Worm (Caenorhabditis elegans) whole organism, young adult: ENCODE results near the gene actl-1.

Experiments used
- ama-1 ChIP-seq, 3 experiments: fragments of 150-350 bp in 1 of 3; sonication (generic microtip) in 2 of 3; optimal IDR thresholded peaks; 2 replicates each; lab custom pipeline; 2014 to 2018; ENCODE audit warnings: missing biosample characterization in 2 of 3, missing genetic modification characterization in 2 of 3, missing genetic modification reagents in 2 of 3
- athp-1 ChIP-seq: sonication (generic microtip); optimal IDR thresholded peaks from 2 replicates; lab custom pipeline; 2017; ENCODE audit warnings: mild to moderate bottlenecking, missing genetic modification characterization, missing compliant biosample characterization
- gei-17 ChIP-seq: fragments of 200-800 bp; sonication (Bioruptor generic); optimal IDR thresholded peaks from 2 replicates; lab custom pipeline; 2018; ENCODE audit warnings: mild to moderate bottlenecking, missing genetic modification characterization, missing compliant biosample characterization
- pha-4 ChIP-seq: fragments of 150-350 bp; sonication (generic microtip); optimal IDR thresholded peaks from 2 replicates; lab custom pipeline; 2014; ENCODE audit warnings: missing biosample characterization, missing genetic modification reagents, missing genetic modification characterization
- rcor-1 ChIP-seq: fragments of 200-800 bp; sonication (Bioruptor generic); IDR thresholded peaks from 2 replicates; pipeline ENCODE4 v1.3.6; 2022; ENCODE audit warnings: missing genetic modification reagents, missing genetic modification characterization, missing compliant biosample characterization
- sdz-38 ChIP-seq: sonication (generic microtip); optimal IDR thresholded peaks from 2 replicates; lab custom pipeline; 2016; ENCODE audit warnings: missing genotype, missing genetic modification characterization, missing compliant biosample characterization
- snpc-1.3 ChIP-seq: sonication (generic microtip); optimal IDR thresholded peaks from 2 replicates; lab custom pipeline; 2017; ENCODE audit warnings: missing genetic modification characterization, mild to moderate bottlenecking, missing compliant biosample characterization, antibody characterized with exemption, moderate library complexity, missing genotype, missing genetic modification reagents; ENCODE audit not compliant: insufficient read depth
- snpc-4 ChIP-seq, 5 experiments: fragments of 150-350 bp in 1 of 5; sonication (generic microtip) in 4 of 5; optimal IDR thresholded peaks; 2 replicates each; lab custom pipeline; 2014 to 2018; ENCODE audit warnings: missing genetic modification characterization in 5 of 5, missing biosample characterization in 3 of 5, antibody characterized with exemption in 2 of 5, mild to moderate bottlenecking in 2 of 5, missing compliant biosample characterization in 2 of 5, missing genotype in 2 of 5, moderate library complexity in 2 of 5, missing genetic modification reagents in 1 of 5

- TF ChIP-seq sdz-38 (tag; lab: Kevin White, UChicago) (no peak), rcor-1 (GFP tag; lab: Robert Waterston, UW) (no peak), athp-1 (no peak), snpc-4 (GFP tag; optimal IDR thresholded peaks at IDR 0.05; lab: Kevin White, UChicago) (no peak), snpc-4 (tag; optimal IDR thresholded peaks at IDR 0.05; lab: Kevin White, UChicago) (no peak), pha-4 (tag; lab: Kevin White, UChicago) (no peak), snpc-1.3 (tag; lab: Kevin White, UChicago) (no peak), ama-1 (optimal IDR thresholded peaks at IDR 0.05; lab: Kevin White, UChicago) (no peak), ama-1 (GFP tag; optimal IDR thresholded peaks at IDR 0.05; lab: Kevin White, UChicago) (no peak), gei-17 (GFP tag; lab: Kevin White, UChicago) (no peak)
These were observed 14.9 kb downstream of the actl-1 start, which contains the start of gene gar-1 for ce11 chrX:6484780-6485179.
